Fruit fly (Drosophila melanogaster) S2 (cell line): ENCODE data around the gene CG5455.

Source experiments
- CG8478 ChIP-seq: fragments of >200 bp; optimal IDR thresholded peaks from 2 replicates; lab custom pipeline; 2018
- CTCF ChIP-seq, 2 experiments: fragments of >200 bp; optimal IDR thresholded peaks; 2 replicates each; lab custom pipeline; 2018

- TF ChIP-seq CTCF (optimal IDR thresholded peaks at IDR 0.05; lab: Kevin White, UChicago) (no peak), CG8478 (lab: Kevin White, UChicago) (no peak)
Measured at dm6 chr3R:26503317-26503716, 42.0 kb downstream of the CG5455 start.
